Fruit fly (Drosophila melanogaster) whole organism, prepupa: ENCODE results near the gene CG7564.
A peak's percentile ranks its signal among the peaks of the same experiment; 100 is the strongest.

Source experiments
- Blimp-1 ChIP-seq: fragments of 200-800 bp; sonication (Bioruptor generic); optimal IDR thresholded peaks from 3 replicates; lab custom pipeline; 2017; ENCODE audit warnings: missing biosample characterization, missing genetic modification characterization, mild to moderate bottlenecking, moderate library complexity, missing genetic modification reagents
- CG10631 ChIP-seq: fragments of 200-800 bp; sonication (Bioruptor generic); optimal IDR thresholded peaks from 2 replicates; lab custom pipeline; 2016; ENCODE audit warnings: missing biosample characterization, missing genetic modification characterization
- CG10669 ChIP-seq: fragments of 200-800 bp; sonication (Bioruptor generic); optimal IDR thresholded peaks from 3 replicates; lab custom pipeline; 2018; ENCODE audit warnings: missing biosample characterization, mild to moderate bottlenecking, missing genetic modification characterization, moderate library complexity
- CG11294 ChIP-seq: fragments of 200-800 bp; sonication (Bioruptor generic); IDR thresholded peaks from 2 replicates; pipeline ENCODE4 v1.3.6; 2022; ENCODE audit warnings: missing biosample characterization, missing genetic modification characterization
- CG11762 ChIP-seq: fragments of 200-800 bp; sonication (Bioruptor generic); optimal IDR thresholded peaks from 3 replicates; lab custom pipeline; 2016; ENCODE audit warnings: missing biosample characterization, missing genetic modification characterization; ENCODE audit not compliant: insufficient read depth
- CG1621 ChIP-seq: fragments of 200-800 bp; sonication (Bioruptor generic); optimal IDR thresholded peaks from 3 replicates; lab custom pipeline; 2018; ENCODE audit warnings: missing biosample characterization, mild to moderate bottlenecking, missing genetic modification characterization
- CG3032 ChIP-seq: fragments of 200-800 bp; optimal IDR thresholded peaks from 2 replicates; lab custom pipeline; 2019; ENCODE audit warnings: missing biosample characterization, mild to moderate bottlenecking, missing genetic modification characterization, moderate library complexity
- CG32006 ChIP-seq: fragments of 200-800 bp; sonication (Bioruptor generic); optimal IDR thresholded peaks from 3 replicates; lab custom pipeline; 2017; ENCODE audit warnings: missing biosample characterization, mild to moderate bottlenecking, missing genetic modification characterization
- CG34406 ChIP-seq: fragments of 200-800 bp; sonication (Bioruptor generic); optimal IDR thresholded peaks from 3 replicates; lab custom pipeline; 2016; ENCODE audit warnings: missing biosample characterization, missing genetic modification characterization
- CG3919 ChIP-seq: fragments of 200-800 bp; sonication (Bioruptor generic); optimal IDR thresholded peaks from 3 replicates; lab custom pipeline; 2016; ENCODE audit warnings: missing biosample characterization, missing genetic modification characterization
- CG4318 ChIP-seq: fragments of 200-800 bp; sonication (Bioruptor generic); optimal IDR thresholded peaks from 3 replicates; lab custom pipeline; 2017; ENCODE audit warnings: missing biosample characterization, mild to moderate bottlenecking, missing genetic modification characterization
- CG6163 ChIP-seq: fragments of 200-800 bp; sonication (Bioruptor generic); IDR thresholded peaks from 3 replicates; pipeline ENCODE4 v1.3.6; 2022; ENCODE audit warnings: missing biosample characterization, missing genetic modification characterization
- CG6276 ChIP-seq: fragments of 200-800 bp; sonication (Bioruptor generic); optimal IDR thresholded peaks from 2 replicates; lab custom pipeline; 2017; ENCODE audit warnings: missing biosample characterization, mild to moderate bottlenecking, missing genetic modification characterization
- CG6808 ChIP-seq: fragments of 200-800 bp; sonication (Bioruptor generic); optimal IDR thresholded peaks from 3 replicates; lab custom pipeline; 2017; ENCODE audit warnings: missing biosample characterization, missing genetic modification characterization, mild to moderate bottlenecking, moderate library complexity, missing genetic modification reagents
- CG6854 ChIP-seq: fragments of 200-800 bp; sonication (Bioruptor generic); optimal IDR thresholded peaks from 2 replicates; lab custom pipeline; 2017; ENCODE audit warnings: missing biosample characterization, mild to moderate bottlenecking, missing genetic modification characterization
- CG8119 ChIP-seq: fragments of 200-800 bp; sonication (Bioruptor generic); IDR thresholded peaks from 3 replicates; pipeline ENCODE4 v1.3.6; 2022; ENCODE audit warnings: missing biosample characterization, missing genetic modification characterization
- CG8319 ChIP-seq: fragments of 200-800 bp; sonication (Bioruptor generic); optimal IDR thresholded peaks from 3 replicates; lab custom pipeline; 2016; ENCODE audit warnings: missing biosample characterization, missing genetic modification characterization
- CG8632 ChIP-seq: fragments of 200-800 bp; sonication (Bioruptor generic); optimal IDR thresholded peaks from 3 replicates; lab custom pipeline; 2016; ENCODE audit warnings: missing biosample characterization, missing genetic modification characterization
- CG9139 ChIP-seq: fragments of 200-800 bp; sonication (Bioruptor generic); optimal IDR thresholded peaks from 3 replicates; lab custom pipeline; 2017; ENCODE audit warnings: missing biosample characterization, mild to moderate bottlenecking, missing genetic modification characterization
- Eip78C ChIP-seq: fragments of 200-800 bp; sonication (Bioruptor generic); peaks from one replicate; lab custom pipeline; 2016; ENCODE audit warnings: missing biosample characterization, missing genetic modification characterization
- Ets21C ChIP-seq: fragments of 200-800 bp; sonication (Bioruptor generic); optimal IDR thresholded peaks from 3 replicates; lab custom pipeline; 2016; ENCODE audit warnings: missing biosample characterization, missing genetic modification characterization
- Ets96B ChIP-seq: fragments of 200-800 bp; optimal IDR thresholded peaks from 2 replicates; lab custom pipeline; 2019; ENCODE audit warnings: missing biosample characterization, mild to moderate bottlenecking, missing genetic modification characterization, moderate library complexity
- Gug ChIP-seq: fragments of 200-800 bp; sonication (Bioruptor generic); IDR thresholded peaks from 2 replicates; pipeline ENCODE4 v1.3.6; 2022; ENCODE audit warnings: missing biosample characterization, missing genetic modification characterization
- Hr39 ChIP-seq: fragments of 200-800 bp; sonication (Bioruptor generic); optimal IDR thresholded peaks from 2 replicates; lab custom pipeline; 2016; ENCODE audit warnings: missing biosample characterization, missing genetic modification characterization
- Met ChIP-seq: fragments of 200-800 bp; sonication (Bioruptor generic); optimal IDR thresholded peaks from 3 replicates; lab custom pipeline; 2016; ENCODE audit warnings: missing biosample characterization, missing genetic modification characterization
- OdsH ChIP-seq: fragments of 200-800 bp; sonication (Bioruptor generic); optimal IDR thresholded peaks from 3 replicates; lab custom pipeline; 2016; ENCODE audit warnings: missing biosample characterization, missing genetic modification characterization
- Smox ChIP-seq: fragments of 200-800 bp; sonication (Bioruptor generic); optimal IDR thresholded peaks from 3 replicates; lab custom pipeline; 2016; ENCODE audit warnings: missing biosample characterization, missing genetic modification characterization
- Sox102F ChIP-seq: fragments of 200-800 bp; sonication (Bioruptor generic); optimal IDR thresholded peaks from 2 replicates; lab custom pipeline; 2016; ENCODE audit warnings: missing biosample characterization, mild to moderate bottlenecking, missing genetic modification characterization
- Sox14 ChIP-seq: fragments of 200-800 bp; sonication (Bioruptor generic); optimal IDR thresholded peaks from 3 replicates; lab custom pipeline; 2016; ENCODE audit warnings: missing biosample characterization, missing genetic modification characterization
- achi ChIP-seq: fragments of 200-800 bp; sonication (Bioruptor generic); optimal IDR thresholded peaks from 3 replicates; lab custom pipeline; 2016; ENCODE audit warnings: missing biosample characterization, missing genetic modification characterization
- acj6 ChIP-seq: fragments of 200-800 bp; sonication (Bioruptor generic); optimal IDR thresholded peaks from 3 replicates; lab custom pipeline; 2016; ENCODE audit warnings: missing biosample characterization, missing genetic modification characterization
- dac ChIP-seq: fragments of 200-800 bp; sonication (Bioruptor generic); optimal IDR thresholded peaks from 2 replicates; lab custom pipeline; 2017; ENCODE audit warnings: missing biosample characterization, mild to moderate bottlenecking, missing genetic modification characterization
- dsx ChIP-seq: fragments of 200-800 bp; optimal IDR thresholded peaks from 3 replicates; lab custom pipeline; 2019; ENCODE audit warnings: missing biosample characterization, mild to moderate bottlenecking, missing genetic modification characterization, moderate library complexity; ENCODE audit not compliant: poor library complexity, severe bottlenecking
- eg ChIP-seq: fragments of 200-800 bp; sonication (Bioruptor generic); IDR thresholded peaks from 3 replicates; pipeline ENCODE4 v1.3.6; 2022; ENCODE audit warnings: missing biosample characterization, missing genetic modification characterization
- fd59A ChIP-seq: fragments of 200-800 bp; sonication (Bioruptor generic); optimal IDR thresholded peaks from 2 replicates; lab custom pipeline; 2017; ENCODE audit warnings: missing biosample characterization, mild to moderate bottlenecking, missing genetic modification characterization, missing genetic modification reagents
- fd85E ChIP-seq: fragments of 200-800 bp; sonication (Bioruptor generic); optimal IDR thresholded peaks from 3 replicates; lab custom pipeline; 2016; ENCODE audit warnings: missing biosample characterization, missing genetic modification characterization
- fkh ChIP-seq: fragments of 200-800 bp; sonication (Bioruptor generic); optimal IDR thresholded peaks from 3 replicates; lab custom pipeline; 2017; ENCODE audit warnings: missing biosample characterization, mild to moderate bottlenecking, missing genetic modification characterization, moderate library complexity
- net ChIP-seq: fragments of 200-800 bp; sonication (Bioruptor generic); optimal IDR thresholded peaks from 3 replicates; lab custom pipeline; 2016; ENCODE audit warnings: missing biosample characterization, missing genetic modification characterization
- pdm3 ChIP-seq: fragments of 200-800 bp; sonication (Bioruptor generic); optimal IDR thresholded peaks from 3 replicates; lab custom pipeline; 2016; ENCODE audit warnings: missing biosample characterization, missing genetic modification characterization
- salr ChIP-seq, 2 experiments: fragments of 200-800 bp; sonication (Bioruptor generic); optimal IDR thresholded peaks; 3 replicates each; lab custom pipeline; 2016 to 2018; ENCODE audit warnings: missing biosample characterization in 2 of 2, missing genetic modification characterization in 2 of 2, mild to moderate bottlenecking in 1 of 2
- spab ChIP-seq: fragments of 200-800 bp; sonication (Bioruptor generic); optimal IDR thresholded peaks from 2 replicates; lab custom pipeline; 2017; ENCODE audit warnings: missing biosample characterization, mild to moderate bottlenecking, missing genetic modification characterization, missing genetic modification reagents
- ss ChIP-seq, 2 experiments: fragments of 200-800 bp; sonication (Bioruptor generic); optimal IDR thresholded peaks; 2 replicates in 1 of 2; 3 replicates in 1 of 2; lab custom pipeline; 2017 to 2018; ENCODE audit warnings: mild to moderate bottlenecking in 2 of 2, missing biosample characterization in 2 of 2, missing genetic modification characterization in 2 of 2, moderate library complexity in 1 of 2
- topi ChIP-seq: fragments of 200-800 bp; sonication (Bioruptor generic); optimal IDR thresholded peaks from 3 replicates; lab custom pipeline; 2016; ENCODE audit warnings: missing biosample characterization, missing genetic modification characterization
- vri ChIP-seq: fragments of 200-800 bp; sonication (Bioruptor generic); optimal IDR thresholded peaks from 3 replicates; lab custom pipeline; 2016; ENCODE audit warnings: missing biosample characterization, mild to moderate bottlenecking, missing genetic modification characterization

Gene CG7564

dm6 chr3L:17495266-17495961 is 18.7 kb upstream of the CG7564 start (continued):
- no peak for TF ChIP-seq CG9139 (GFP tag; lab: Kevin White, UChicago)
- peak; percentile 75 for TF ChIP-seq acj6
- TF ChIP-seq Sox14 = peak; percentile 80
- peak; percentile 78 for TF ChIP-seq vri (GFP tag; lab: Kevin White, UChicago)
- peak; percentile 55 for TF ChIP-seq CG8632 (GFP tag; lab: Kevin White, UChicago)
- TF ChIP-seq Gug (GFP tag; lab: Robert Waterston, UW) = no peak
- peak; percentile 53 for TF ChIP-seq CG8119 (GFP tag; lab: Robert Waterston, UW)
- TF ChIP-seq ss (GFP tag; optimal IDR thresholded peaks at IDR 0.05; lab: Kevin White, UChicago) = peak; percentile 60 to 96
- TF ChIP-seq pdm3 = peak; percentile 77
- TF ChIP-seq, all 60 proteins: peak for 50

- TF ChIP-seq Met (GFP tag; lab: Kevin White, UChicago) (no peak), fkh (no peak), Sox102F (no peak), CG6808 (GFP tag; lab: Kevin White, UChicago) (no peak), CG10669 (GFP tag; lab: Kevin White, UChicago) (no peak), Blimp-1 (GFP tag; lab: Kevin White, UChicago) (no peak), CG11762 (GFP tag; lab: Kevin White, UChicago) (no peak), CG34406 (no peak), Eip78C (GFP tag; lab: Kevin White, UChicago) (no peak), OdsH (no peak), CG8119 (GFP tag; lab: Robert Waterston, UW) (no peak), CG6163 (no peak), topi (GFP tag; lab: Kevin White, UChicago) (no peak), CG9139 (GFP tag; lab: Kevin White, UChicago) (no peak), CG4318 (GFP tag; lab: Kevin White, UChicago) (no peak)
Measured at dm6 chr3L:17496012-17496411, 18.1 kb upstream of the CG7564 start.

- peak; percentile 37 for TF ChIP-seq Smox (GFP tag; lab: Kevin White, UChicago)
- peak; percentile 80 for TF ChIP-seq achi (GFP tag; lab: Kevin White, UChicago)
- peak; percentile 80 for TF ChIP-seq CG8632 (GFP tag; lab: Kevin White, UChicago)
- peak; percentile 71 for TF ChIP-seq CG8319 (GFP tag; lab: Kevin White, UChicago)
- peak; percentile 98 for TF ChIP-seq Eip78C (GFP tag; lab: Kevin White, UChicago)
- TF ChIP-seq CG32006 (GFP tag; lab: Kevin White, UChicago) = peak; percentile 87
- peak; percentile 85 for TF ChIP-seq OdsH
- peak; percentile 85 for TF ChIP-seq pdm3
- TF ChIP-seq Ets96B (tag; lab: Kevin White, UChicago) = peak; percentile 81
- peak; percentile 45; the same call in 1 of the 2 replicates for TF ChIP-seq CG11294 (GFP tag; lab: Robert Waterston, UW)
- TF ChIP-seq dac (GFP tag; lab: Kevin White, UChicago) = peak; percentile 59
- TF ChIP-seq Gug (GFP tag; lab: Robert Waterston, UW) = peak; percentile 68
- TF ChIP-seq CG9139 (GFP tag; lab: Kevin White, UChicago) = peak; percentile 79
- peak; percentile 67 for TF ChIP-seq topi (GFP tag; lab: Kevin White, UChicago)
- TF ChIP-seq CG6854 (GFP tag; lab: Kevin White, UChicago) = no peak
- TF ChIP-seq fd85E (GFP tag; lab: Kevin White, UChicago) = no peak
- TF ChIP-seq fd59A (GFP tag; lab: Kevin White, UChicago) = peak; percentile 78
- peak; percentile 72 for TF ChIP-seq CG6276 (GFP tag; lab: Kevin White, UChicago)
- TF ChIP-seq CG8119 (GFP tag; lab: Robert Waterston, UW) = peak; percentile 86
- TF ChIP-seq net (GFP tag; lab: Kevin White, UChicago) = peak; percentile 84
- peak; percentile 74 for TF ChIP-seq CG1621 (tag; lab: Kevin White, UChicago)
- no peak for TF ChIP-seq Blimp-1 (GFP tag; lab: Kevin White, UChicago)
- peak; percentile 46 for TF ChIP-seq Hr39 (GFP tag; lab: Kevin White, UChicago)
- TF ChIP-seq dsx (GFP tag; lab: Kevin White, UChicago) = peak; percentile 71
- TF ChIP-seq Sox14 = peak; percentile 85
- TF ChIP-seq spab = peak; percentile 82
- peak; percentile 89 for TF ChIP-seq CG3919
- no peak for TF ChIP-seq Ets21C (GFP tag; lab: Kevin White, UChicago)
- peak; percentile 61 to 82 for TF ChIP-seq salr (GFP tag; optimal IDR thresholded peaks at IDR 0.05; lab: Kevin White, UChicago)
- TF ChIP-seq CG3032 (tag; lab: Kevin White, UChicago) = peak; percentile 84
- peak; percentile 84 for TF ChIP-seq eg (GFP tag; lab: Robert Waterston, UW)
- TF ChIP-seq CG10631 (GFP tag; lab: Kevin White, UChicago) = peak; percentile 85
- peak; percentile 86 for TF ChIP-seq CG6808 (GFP tag; lab: Kevin White, UChicago)
Measured at dm6 chr3L:17496871-17497492, 17.1 kb upstream of the CG7564 start.
